Worm (Caenorhabditis elegans): ENCODE measurements around the gene rml-3.

- TF ChIP-seq aly-2 (tag; optimal IDR thresholded peaks at IDR 0.05): no peak
- no peak for TF ChIP-seq ztf-4 (tag; optimal IDR thresholded peaks at IDR 0.05)
- no peak for TF ChIP-seq unc-62 (GFP tag; optimal IDR thresholded peaks at IDR 0.05)
- TF ChIP-seq lin-39 (tag; optimal IDR thresholded peaks at IDR 0.05): no peak
Observed at ce11 chrX:6235443-6235842, 3.4 kb downstream of the rml-3 start, which contains the start of gene hsp-43.

Measured in whole organism, L3 larva.